Fruit fly (Drosophila melanogaster): ENCODE data around the gene Or33a.

Or33a gene

dm6 chr2L:11980075-11980474 lies 45.8 kb downstream of the Or33a start:
- TF ChIP-seq cic (GFP tag; optimal IDR thresholded peaks at IDR 0.05) (no peak), ovo (GFP tag; optimal IDR thresholded peaks at IDR 0.05) (no peak), CG5204 (GFP tag; optimal IDR thresholded peaks at IDR 0.05) (no peak), bab1 (GFP tag; optimal IDR thresholded peaks at IDR 0.05) (no peak), kay (GFP tag; ENCODE audit: borderline replicate concordance) (no peak)

DNA sequence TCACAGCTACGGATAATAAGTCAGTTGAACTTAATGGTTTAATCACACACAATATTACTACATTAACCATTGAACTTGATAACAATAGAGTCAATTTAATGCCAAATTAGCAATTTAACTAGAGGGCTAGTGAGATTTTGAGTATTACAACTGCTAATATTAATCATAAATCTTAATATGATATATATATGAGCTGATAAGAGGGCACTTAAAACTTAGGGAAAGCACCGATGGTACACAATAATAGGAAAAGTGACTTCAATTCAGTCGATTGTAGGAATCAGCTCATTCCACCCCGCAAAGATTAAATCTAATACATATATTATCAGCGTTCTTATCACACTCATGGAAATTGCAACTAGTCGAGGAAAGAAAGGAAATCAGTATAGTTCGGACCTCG lies 46.9 kb downstream of the Or33a start, which contains the start of gene CG16965:
CG16965 (plus strand) TSS at position 382 of the 400 bp plus-strand sequence.
- TF ChIP-seq cic (GFP tag; optimal IDR thresholded peaks at IDR 0.05) (peak; percentile 64), toe (GFP tag; optimal IDR thresholded peaks at IDR 0.05) (no peak), ovo (GFP tag; optimal IDR thresholded peaks at IDR 0.05) (no peak)

Measured in whole organism, adult.